Worm (Caenorhabditis elegans): ENCODE data around the gene C24A8.5.
"Not testable (repeated sequence)": the region's sequence is repeated elsewhere in the genome, so short reads cannot be mapped to it uniquely, and the experiment has no call there.

C24A8.5 gene

ce11 chrX:4353318-4353717 lies 24.6 kb upstream of the C24A8.5 start, which contains the start of gene col-165:
TSS of gene col-165 (plus strand) at chrX:4353618.
- no peak for TF ChIP-seq dao-5 (tag; optimal IDR thresholded peaks at IDR 0.05)
- TF ChIP-seq him-1 (tag; optimal IDR thresholded peaks at IDR 0.05): no peak
- no peak for TF ChIP-seq W03F9.2 (tag; optimal IDR thresholded peaks at IDR 0.05)

ce11 chrX:4350198-4350597 lies 21.5 kb upstream of the C24A8.5 start, which contains the start of gene F14H12.2:
TSS of gene F14H12.2 (plus strand) at chrX:4350498.
- TF ChIP-seq dao-5 (tag; optimal IDR thresholded peaks at IDR 0.05) (no peak), him-1 (tag; optimal IDR thresholded peaks at IDR 0.05) (no peak), W03F9.2 (tag; optimal IDR thresholded peaks at IDR 0.05) (no peak)

ce11 chrX:4343915-4344314 lies 15.2 kb upstream of the C24A8.5 start, which contains the start of gene F14H12.3:
TSS of gene F14H12.3 (plus strand) at chrX:4344215.
- TF ChIP-seq him-1 (tag; optimal IDR thresholded peaks at IDR 0.05): no peak
- no peak for TF ChIP-seq W03F9.2 (tag; optimal IDR thresholded peaks at IDR 0.05)
- TF ChIP-seq dao-5 (tag; optimal IDR thresholded peaks at IDR 0.05): no peak

ce11 chrX:4342730-4343129 lies 14.0 kb upstream of the C24A8.5 start:
- TF ChIP-seq W03F9.2 (tag; optimal IDR thresholded peaks at IDR 0.05) (no peak), him-1 (tag; optimal IDR thresholded peaks at IDR 0.05) (no peak), dao-5 (tag; optimal IDR thresholded peaks at IDR 0.05) (no peak)

ce11 chrX:4339332-4339731 lies 10.6 kb upstream of the C24A8.5 start, which contains the start of gene cst-1:
TSS of gene cst-1 (plus strand) at chrX:4339632.
- not testable (repeated sequence) for TF ChIP-seq dao-5, W03F9.2, him-1 (tag; optimal IDR thresholded peaks at IDR 0.05)

ce11 chrX:4335950-4336349 lies 7.2 kb upstream of the C24A8.5 start, which contains the start of gene cst-2:
TSS of gene cst-2 (minus strand) at chrX:4336050.
- TF ChIP-seq him-1, dao-5, W03F9.2 (tag; optimal IDR thresholded peaks at IDR 0.05): not testable (repeated sequence)

- not testable (repeated sequence) for TF ChIP-seq dao-5, him-1, W03F9.2 (tag; optimal IDR thresholded peaks at IDR 0.05)
These were observed 3.6 kb upstream of the C24A8.5 start, which contains the start of gene C24A8.6 for ce11 chrX:4332305-4332704. TSS of gene C24A8.6 (minus strand) at chrX:4332405.

ce11 chrX:4322847-4323455 lies 5.8 kb downstream of the C24A8.5 start:
- TF ChIP-seq dao-5 (tag; optimal IDR thresholded peaks at IDR 0.05): no peak
- no peak for TF ChIP-seq him-1 (tag; optimal IDR thresholded peaks at IDR 0.05)
- TF ChIP-seq W03F9.2 (tag; optimal IDR thresholded peaks at IDR 0.05): no peak

ce11 chrX:4320563-4320962 lies 8.2 kb downstream of the C24A8.5 start, which contains the start of gene dop-6:
TSS of gene dop-6 (plus strand) at chrX:4320863.
- TF ChIP-seq him-1 (tag; optimal IDR thresholded peaks at IDR 0.05) (no peak), dao-5 (tag; optimal IDR thresholded peaks at IDR 0.05) (no peak), W03F9.2 (tag; optimal IDR thresholded peaks at IDR 0.05) (no peak)

ce11 chrX:4317095-4317494 lies 11.6 kb downstream of the C24A8.5 start:
- no peak for TF ChIP-seq dao-5 (tag; optimal IDR thresholded peaks at IDR 0.05)
- no peak for TF ChIP-seq W03F9.2 (tag; optimal IDR thresholded peaks at IDR 0.05)
- TF ChIP-seq him-1 (tag; optimal IDR thresholded peaks at IDR 0.05): no peak

ce11 chrX:4314939-4315338 lies 13.8 kb downstream of the C24A8.5 start:
- TF ChIP-seq him-1 (tag; optimal IDR thresholded peaks at IDR 0.05) (no peak), dao-5 (tag; optimal IDR thresholded peaks at IDR 0.05) (no peak), W03F9.2 (tag; optimal IDR thresholded peaks at IDR 0.05) (no peak)

- TF ChIP-seq him-1 (tag; optimal IDR thresholded peaks at IDR 0.05) (no peak), dao-5 (tag; optimal IDR thresholded peaks at IDR 0.05) (no peak), W03F9.2 (tag; optimal IDR thresholded peaks at IDR 0.05) (no peak)
These were observed 17.0 kb downstream of the C24A8.5 start, which contains the start of gene C52B9.8 for ce11 chrX:4311668-4312067. TSS of gene C52B9.8 (minus strand) at chrX:4311768.

- TF ChIP-seq W03F9.2 (tag; optimal IDR thresholded peaks at IDR 0.05): no peak
- TF ChIP-seq dao-5 (tag; optimal IDR thresholded peaks at IDR 0.05): no peak
- TF ChIP-seq him-1 (tag; optimal IDR thresholded peaks at IDR 0.05): no peak
These were observed 21.1 kb downstream of the C24A8.5 start for ce11 chrX:4307559-4308005.

ce11 chrX:4306861-4307260 lies 21.9 kb downstream of the C24A8.5 start, which contains the start of gene pqn-15:
TSS of gene pqn-15 (minus strand) at chrX:4306961.
- TF ChIP-seq W03F9.2 (tag; optimal IDR thresholded peaks at IDR 0.05) (no peak), dao-5 (tag; optimal IDR thresholded peaks at IDR 0.05) (no peak), him-1 (tag; optimal IDR thresholded peaks at IDR 0.05) (no peak)

All from whole organism, L4/young adult.